Worm (Caenorhabditis elegans) whole organism, late embryonic: ENCODE measurements around the gene EGAP2.1.
A peak's percentile ranks its signal among the peaks of the same experiment; 100 is the strongest.

ENCODE experiments used
- C38D4.7 ChIP-seq: fragments of 200-800 bp; sonication (Bioruptor generic); optimal IDR thresholded peaks from 2 replicates; lab custom pipeline; 2018; ENCODE audit warnings: mild to moderate bottlenecking, missing genetic modification characterization, moderate library complexity, missing compliant biosample characterization
- K02D7.2 ChIP-seq: sonication (generic microtip); optimal IDR thresholded peaks from 2 replicates; lab custom pipeline; 2017; ENCODE audit warnings: mild to moderate bottlenecking, missing genetic modification characterization, missing compliant biosample characterization
- K09A11.1 ChIP-seq: sonication (generic microtip); optimal IDR thresholded peaks from 2 replicates; lab custom pipeline; 2017; ENCODE audit warnings: antibody characterized with exemption, mild to moderate bottlenecking, missing genetic modification characterization, missing compliant biosample characterization; ENCODE audit not compliant: insufficient read depth
- ahr-1 ChIP-seq: sonication (generic microtip); optimal IDR thresholded peaks from 2 replicates; lab custom pipeline; 2016; ENCODE audit warnings: missing genetic modification characterization, missing compliant biosample characterization
- ama-1 ChIP-seq: fragments of 150-350 bp; optimal IDR thresholded peaks from 2 replicates; lab custom pipeline; 2014
- ceh-19 ChIP-seq: fragments of 200-800 bp; sonication (Bioruptor generic); optimal IDR thresholded peaks from 2 replicates; lab custom pipeline; 2018; ENCODE audit warnings: mild to moderate bottlenecking, missing genetic modification characterization, missing compliant biosample characterization
- ceh-22 ChIP-seq: sonication (generic microtip); optimal IDR thresholded peaks from 2 replicates; lab custom pipeline; 2017; ENCODE audit warnings: missing biosample characterization, missing genetic modification characterization
- ceh-30 ChIP-seq: fragments of 150-350 bp; optimal IDR thresholded peaks from 2 replicates; lab custom pipeline; 2014; ENCODE audit warnings: missing biosample characterization, missing genetic modification characterization
- ceh-31 ChIP-seq: sonication (generic microtip); optimal IDR thresholded peaks from 2 replicates; lab custom pipeline; 2016; ENCODE audit warnings: missing genetic modification characterization, missing compliant biosample characterization
- ceh-45 ChIP-seq: fragments of 200-800 bp; sonication (Bioruptor generic); IDR thresholded peaks from 2 replicates; pipeline ENCODE4 v1.3.6; 2022; ENCODE audit warnings: missing genetic modification reagents, missing genetic modification characterization, missing compliant biosample characterization
- dve-1 ChIP-seq: sonication (generic microtip); optimal IDR thresholded peaks from 2 replicates; lab custom pipeline; 2017; ENCODE audit warnings: antibody characterized with exemption, mild to moderate bottlenecking, missing genetic modification characterization, missing compliant biosample characterization
- elt-2 ChIP-seq: sonication (generic microtip); optimal IDR thresholded peaks from 2 replicates; lab custom pipeline; 2016; ENCODE audit warnings: missing genetic modification reagents, missing genetic modification characterization, missing compliant biosample characterization
- elt-4 ChIP-seq: sonication (generic microtip); optimal IDR thresholded peaks from 2 replicates; lab custom pipeline; 2016; ENCODE audit warnings: missing genetic modification characterization, missing compliant biosample characterization
- eyg-1 ChIP-seq: sonication (generic microtip); optimal IDR thresholded peaks from 2 replicates; lab custom pipeline; 2016; ENCODE audit warnings: missing genotype, missing genetic modification characterization, missing compliant biosample characterization
- fkh-10 ChIP-seq: fragments of 150-350 bp; optimal IDR thresholded peaks from 2 replicates; lab custom pipeline; 2014; ENCODE audit warnings: missing biosample characterization, missing genetic modification reagents, missing genetic modification characterization
- fkh-6 ChIP-seq: sonication (generic microtip); optimal IDR thresholded peaks from 2 replicates; lab custom pipeline; 2016; ENCODE audit warnings: missing genetic modification characterization, missing compliant biosample characterization
- gmeb-2 ChIP-seq: sonication (generic microtip); optimal IDR thresholded peaks from 2 replicates; lab custom pipeline; 2016; ENCODE audit warnings: missing genetic modification characterization, inconsistent platforms, missing compliant biosample characterization
- hlh-13 ChIP-seq: fragments of 200-800 bp; sonication (Bioruptor generic); optimal IDR thresholded peaks from 2 replicates; lab custom pipeline; 2018; ENCODE audit warnings: mild to moderate bottlenecking, missing genetic modification characterization, missing compliant biosample characterization
- hlh-6 ChIP-seq: sonication (generic microtip); optimal IDR thresholded peaks from 2 replicates; lab custom pipeline; 2016; ENCODE audit warnings: missing genotype, missing genetic modification characterization, missing compliant biosample characterization
- hlh-8 ChIP-seq: sonication (generic microtip); optimal IDR thresholded peaks from 2 replicates; lab custom pipeline; 2016; ENCODE audit warnings: missing genotype, missing genetic modification characterization, missing compliant biosample characterization
- lin-11 ChIP-seq: fragments of 200-800 bp; sonication (Bioruptor generic); optimal IDR thresholded peaks from 2 replicates; lab custom pipeline; 2018; ENCODE audit warnings: mild to moderate bottlenecking, missing genetic modification characterization, missing compliant biosample characterization
- nfya-1 ChIP-seq: sonication (generic microtip); optimal IDR thresholded peaks from 2 replicates; lab custom pipeline; 2017; ENCODE audit warnings: missing genetic modification characterization, mild to moderate bottlenecking, missing compliant biosample characterization, antibody characterized with exemption, moderate library complexity
- npax-4 ChIP-seq: sonication (generic microtip); optimal IDR thresholded peaks from 2 replicates; lab custom pipeline; 2016; ENCODE audit warnings: missing genetic modification characterization, missing compliant biosample characterization
- pax-1 ChIP-seq: fragments of 150-350 bp; optimal IDR thresholded peaks from 2 replicates; lab custom pipeline; 2014; ENCODE audit warnings: missing biosample characterization, missing genetic modification characterization
- pha-4 ChIP-seq: fragments of 150-350 bp; optimal IDR thresholded peaks from 2 replicates; lab custom pipeline; 2018; ENCODE audit warnings: missing biosample characterization, missing genetic modification reagents, missing genetic modification characterization
- ref-2 ChIP-seq: sonication (generic microtip); optimal IDR thresholded peaks from 2 replicates; lab custom pipeline; 2016; ENCODE audit warnings: missing genetic modification characterization, missing compliant biosample characterization
- rnt-1 ChIP-seq: sonication (generic microtip); optimal IDR thresholded peaks from 2 replicates; lab custom pipeline; 2016; ENCODE audit warnings: missing genetic modification characterization, missing compliant biosample characterization
- sdc-2 ChIP-seq: sonication (generic microtip); optimal IDR thresholded peaks from 2 replicates; lab custom pipeline; 2016; ENCODE audit warnings: missing genotype, missing genetic modification characterization, missing compliant biosample characterization
- sox-2 ChIP-seq: fragments of 200-800 bp; sonication (Bioruptor generic); IDR thresholded peaks from 2 replicates; pipeline ENCODE4 v1.3.6; 2022; ENCODE audit warnings: missing genetic modification reagents, missing genetic modification characterization, missing compliant biosample characterization
- tbx-2 ChIP-seq: sonication (generic microtip); optimal IDR thresholded peaks from 2 replicates; lab custom pipeline; 2016; ENCODE audit warnings: missing genetic modification characterization, missing compliant biosample characterization
- tbx-7 ChIP-seq: sonication (generic microtip); optimal IDR thresholded peaks from 2 replicates; lab custom pipeline; 2016; ENCODE audit warnings: missing genotype, missing genetic modification characterization, missing compliant biosample characterization
- ttx-3 ChIP-seq: sonication (generic microtip); optimal IDR thresholded peaks from 2 replicates; lab custom pipeline; 2016; ENCODE audit warnings: missing genetic modification reagents, missing genetic modification characterization, missing compliant biosample characterization
- unc-3 ChIP-seq, 2 experiments: fragments of 200-800 bp in 1 of 2; sonication (Bioruptor generic) in 1 of 2; sonication (generic microtip) in 1 of 2; conservative IDR thresholded peaks in 1 of 2; optimal IDR thresholded peaks in 1 of 2; 2 replicates each; pipeline versions ENCODE4 v1.3.6 to Lab custom; 2016 to 2022; ENCODE audit warnings: missing compliant biosample characterization in 2 of 2, missing genetic modification characterization in 2 of 2, missing genetic modification reagents in 1 of 2
- unc-86 ChIP-seq: sonication (generic microtip); optimal IDR thresholded peaks from 2 replicates; lab custom pipeline; 2016; ENCODE audit warnings: missing genetic modification characterization, missing compliant biosample characterization
- zip-5 ChIP-seq: sonication (generic microtip); optimal IDR thresholded peaks from 2 replicates; lab custom pipeline; 2016; ENCODE audit warnings: missing genetic modification characterization, missing compliant biosample characterization

The EGAP2.1 gene

ce11 chrII:5185955-5186539, 45.2 kb upstream of the EGAP2.1 start:
- peak; percentile 88 for TF ChIP-seq elt-2 (tag; lab: Kevin White, UChicago)
- no peak for TF ChIP-seq tbx-7

DNA sequence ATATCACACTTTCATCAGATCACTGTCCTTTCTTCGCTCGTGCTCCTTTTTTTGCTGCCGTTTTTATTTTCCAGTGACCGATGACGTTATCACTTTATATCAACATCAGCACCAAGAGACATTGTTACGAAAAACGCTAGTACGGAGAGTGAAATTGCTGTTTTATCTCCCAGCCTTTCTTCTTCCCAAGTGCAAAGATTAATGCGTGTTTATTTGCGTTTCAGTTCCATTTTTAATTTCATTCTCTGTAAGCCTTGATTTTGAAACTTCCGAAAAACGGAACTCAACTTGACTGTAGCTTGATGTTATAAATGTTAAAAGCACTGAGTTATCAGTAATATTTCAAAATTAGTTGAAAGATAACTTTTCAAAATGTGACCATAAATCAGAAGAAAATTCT, 44.3 kb upstream of the EGAP2.1 start:
- TF ChIP-seq C38D4.7 (GFP tag; lab: Kevin White, UChicago) (no peak), ama-1 (lab: Kevin White, UChicago) (no peak), ref-2 (tag; lab: Kevin White, UChicago) (no peak), tbx-7 (no peak), ttx-3 (tag; lab: Kevin White, UChicago) (no peak), gmeb-2 (tag; lab: Kevin White, UChicago) (no peak), hlh-6 (tag; lab: Kevin White, UChicago) (no peak), sox-2 (GFP tag; lab: Robert Waterston, UW) (no peak), dve-1 (tag; lab: Kevin White, UChicago) (no peak), fkh-10 (GFP tag; lab: Kevin White, UChicago) (no peak), ahr-1 (tag; lab: Kevin White, UChicago) (no peak), unc-86 (tag; lab: Kevin White, UChicago) (no peak), pax-1 (tag; lab: Kevin White, UChicago) (no peak), npax-4 (tag; lab: Kevin White, UChicago) (no peak), sdc-2 (tag; lab: Kevin White, UChicago) (no peak), nfya-1 (tag; lab: Kevin White, UChicago) (no peak), unc-3 (GFP tag; conservative IDR thresholded peaks at IDR 0.05; lab: Robert Waterston, UW) (no peak), unc-3 (tag; optimal IDR thresholded peaks at IDR 0.05; lab: Kevin White, UChicago) (no peak), ceh-19 (GFP tag; lab: Kevin White, UChicago) (no peak), lin-11 (tag; lab: Kevin White, UChicago) (no peak), ceh-31 (tag; lab: Kevin White, UChicago) (no peak)

DNA sequence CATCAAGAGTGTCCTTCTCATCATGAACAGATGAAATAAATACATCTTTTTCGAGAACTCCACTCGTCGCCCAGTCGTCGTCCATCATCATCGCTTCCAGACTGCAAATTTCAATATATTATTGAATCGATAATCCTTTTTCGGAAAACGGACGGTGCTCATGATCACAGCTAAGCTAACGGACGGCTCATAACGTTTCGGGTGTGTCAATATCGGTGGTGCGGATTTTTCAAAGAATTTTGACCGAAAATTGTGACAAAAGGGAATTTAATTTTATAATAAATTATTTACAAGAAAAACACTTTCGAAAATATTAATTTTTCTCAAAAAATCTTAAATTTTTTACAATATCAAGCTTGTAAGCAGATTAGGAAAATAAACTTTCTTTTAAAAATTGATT, 43.7 kb upstream of the EGAP2.1 start, which contains the start of gene crh-2:
crh-2 (minus strand) TSS at position 101 of the 400 bp plus-strand sequence.
- TF ChIP-seq fkh-6 (tag; lab: Kevin White, UChicago) (no peak), ceh-22 (tag; lab: Kevin White, UChicago) (no peak), sox-2 (GFP tag; lab: Robert Waterston, UW) (no peak), unc-86 (tag; lab: Kevin White, UChicago) (no peak), fkh-10 (GFP tag; lab: Kevin White, UChicago) (no peak), dve-1 (tag; lab: Kevin White, UChicago) (no peak), elt-4 (tag; lab: Kevin White, UChicago) (no peak), pha-4 (no peak), tbx-2 (tag; lab: Kevin White, UChicago) (no peak), zip-5 (tag; lab: Kevin White, UChicago) (no peak), rnt-1 (no peak), K09A11.1 (tag; lab: Kevin White, UChicago) (no peak), hlh-13 (no peak), hlh-8 (no peak), ref-2 (tag; lab: Kevin White, UChicago) (no peak), K02D7.2 (no peak), ceh-45 (GFP tag; lab: Robert Waterston, UW) (no peak), eyg-1 (tag; lab: Kevin White, UChicago) (no peak), ceh-30 (tag; lab: Kevin White, UChicago) (no peak)

DNA sequence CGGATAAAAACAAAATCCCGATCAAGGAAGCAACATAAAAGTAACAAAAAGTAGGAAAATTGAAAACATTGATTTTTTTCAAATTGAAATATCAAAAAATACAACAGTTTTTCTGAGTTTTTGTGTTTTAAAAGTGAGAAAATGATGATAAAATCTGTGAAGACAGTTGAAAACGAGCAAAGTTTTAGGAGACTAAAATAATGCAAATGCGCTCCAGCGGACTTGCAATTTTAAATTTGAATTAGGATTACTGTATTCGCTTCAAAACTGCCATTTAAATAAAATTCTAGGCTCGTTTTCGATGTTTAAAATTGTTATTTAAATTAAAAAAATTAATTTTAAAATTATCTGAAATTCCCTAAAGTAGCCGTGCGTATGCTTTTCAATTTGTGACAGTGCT, 43.3 kb upstream of the EGAP2.1 start:
- no peak for TF ChIP-seq gmeb-2 (tag; lab: Kevin White, UChicago)
